Fruit fly (Drosophila melanogaster) whole organism, larva: ENCODE data around the gene Jon99Fi.

ENCODE experiments used
- noc ChIP-seq: fragments of 200-800 bp; sonication (Bioruptor generic); optimal IDR thresholded peaks from 3 replicates; lab custom pipeline; 2019; ENCODE audit warnings: missing biosample characterization, mild to moderate bottlenecking, missing genetic modification characterization, moderate library complexity

The Jon99Fi gene

DNA sequence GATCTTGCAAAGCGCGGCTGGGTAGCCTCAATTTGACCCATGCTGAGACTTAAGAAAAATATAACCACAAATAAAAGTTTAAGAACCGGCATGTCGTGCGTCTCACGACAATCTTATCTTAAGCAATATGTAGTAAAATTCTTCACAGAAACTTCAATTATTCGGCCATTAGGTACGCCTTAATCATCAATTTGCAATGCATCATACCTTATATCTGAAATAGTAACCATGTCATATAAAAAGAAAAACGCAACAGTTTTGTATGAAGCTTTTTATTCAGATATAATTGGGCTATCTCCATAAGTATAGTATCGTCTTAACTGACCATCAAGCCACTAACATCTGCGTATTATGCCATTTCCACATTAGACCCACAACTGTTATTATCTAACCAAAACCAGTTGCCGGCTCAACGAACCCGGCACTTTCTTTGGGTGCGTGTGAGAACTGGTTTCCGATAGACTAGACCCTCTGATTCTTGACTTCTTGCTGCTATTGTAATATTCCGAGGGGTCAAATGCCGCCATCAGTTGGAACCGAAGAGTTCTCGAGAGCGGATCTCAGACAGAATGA lies 25.6 kb downstream of the Jon99Fi start, which contains the start of the genes CG31524 and CG9698:
TSS of gene CG31524 (minus strand) at position 101 of the 573 bp plus-strand sequence.
TSS of gene CG9698 (plus strand) at position 523 of the 573 bp plus-strand sequence.
- no peak for TF ChIP-seq noc (tag; lab: Kevin White, UChicago)

dm6 chr3R:30518274-30518873 lies 29.6 kb downstream of the Jon99Fi start:
- TF ChIP-seq noc (tag; lab: Kevin White, UChicago): no peak

dm6 chr3R:30525629-30526028 lies 36.9 kb downstream of the Jon99Fi start:
- TF ChIP-seq noc (tag; lab: Kevin White, UChicago): no peak

- no peak for TF ChIP-seq noc (tag; lab: Kevin White, UChicago)
Measured at dm6 chr3R:30526799-30527465, 38.2 kb downstream of the Jon99Fi start, which contains the start of gene jdp. Gene jdp, minus strand, starts transcription at chr3R:30527037.

DNA sequence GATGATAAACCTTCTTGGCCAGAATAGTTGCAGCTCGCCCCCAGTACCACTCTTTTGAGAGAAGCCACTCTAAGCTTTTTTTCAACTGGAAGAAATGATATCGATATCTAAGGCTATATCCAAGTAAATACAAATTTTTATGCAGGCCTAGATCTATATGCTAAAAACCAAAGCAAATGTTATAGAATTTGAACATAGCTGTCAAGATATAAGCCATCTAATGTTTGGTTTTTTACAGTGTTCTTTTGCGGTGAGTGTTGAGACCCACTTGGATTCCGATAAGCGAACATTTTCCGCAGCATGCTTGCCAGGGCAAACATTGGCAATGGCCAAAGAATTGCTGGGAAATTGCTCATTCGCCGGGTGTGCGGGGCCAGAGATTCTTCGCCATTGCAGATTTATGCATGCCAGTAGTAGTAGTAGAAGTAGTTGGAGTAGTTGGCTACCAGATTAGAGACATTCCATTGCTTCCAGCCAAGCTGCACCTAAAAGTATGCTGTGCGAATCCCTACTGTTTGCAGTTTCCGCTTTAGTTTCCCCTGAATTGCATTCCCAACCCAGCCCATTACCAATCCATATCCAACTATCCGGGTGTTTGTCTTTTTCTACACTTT lies 40.0 kb downstream of the Jon99Fi start:
- TF ChIP-seq noc (tag; lab: Kevin White, UChicago): no peak

dm6 chr3R:30529570-30529969 lies 40.8 kb downstream of the Jon99Fi start:
- TF ChIP-seq noc (tag; lab: Kevin White, UChicago): no peak

DNA sequence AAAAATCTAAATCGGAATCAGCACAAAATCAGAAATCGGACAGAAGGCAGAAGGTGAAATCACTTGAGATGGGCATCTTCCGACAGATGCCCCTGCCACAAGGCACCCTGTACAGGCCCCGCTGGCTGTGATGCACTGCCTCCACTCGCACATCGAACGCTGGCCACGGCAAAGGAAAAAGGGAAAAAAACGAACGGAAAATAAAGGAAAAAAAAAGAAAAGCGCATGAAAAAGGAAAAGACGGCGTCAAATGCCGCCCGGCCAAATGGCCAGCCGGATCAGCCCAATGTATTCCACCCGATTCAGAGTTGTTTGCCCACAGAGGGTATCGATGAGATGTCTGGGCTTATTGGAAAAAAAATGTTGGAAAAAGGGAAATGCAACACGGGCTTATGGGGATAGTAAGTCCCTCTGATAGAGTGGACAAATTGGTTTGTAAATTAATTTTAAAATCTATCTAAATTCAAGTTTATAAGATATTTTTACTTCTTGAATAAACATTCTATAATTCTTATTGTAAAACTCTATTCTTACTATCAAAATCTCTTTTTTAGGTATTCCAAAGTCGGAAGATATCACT lies 42.5 kb downstream of the Jon99Fi start:
- TF ChIP-seq noc (tag; lab: Kevin White, UChicago): no peak

DNA sequence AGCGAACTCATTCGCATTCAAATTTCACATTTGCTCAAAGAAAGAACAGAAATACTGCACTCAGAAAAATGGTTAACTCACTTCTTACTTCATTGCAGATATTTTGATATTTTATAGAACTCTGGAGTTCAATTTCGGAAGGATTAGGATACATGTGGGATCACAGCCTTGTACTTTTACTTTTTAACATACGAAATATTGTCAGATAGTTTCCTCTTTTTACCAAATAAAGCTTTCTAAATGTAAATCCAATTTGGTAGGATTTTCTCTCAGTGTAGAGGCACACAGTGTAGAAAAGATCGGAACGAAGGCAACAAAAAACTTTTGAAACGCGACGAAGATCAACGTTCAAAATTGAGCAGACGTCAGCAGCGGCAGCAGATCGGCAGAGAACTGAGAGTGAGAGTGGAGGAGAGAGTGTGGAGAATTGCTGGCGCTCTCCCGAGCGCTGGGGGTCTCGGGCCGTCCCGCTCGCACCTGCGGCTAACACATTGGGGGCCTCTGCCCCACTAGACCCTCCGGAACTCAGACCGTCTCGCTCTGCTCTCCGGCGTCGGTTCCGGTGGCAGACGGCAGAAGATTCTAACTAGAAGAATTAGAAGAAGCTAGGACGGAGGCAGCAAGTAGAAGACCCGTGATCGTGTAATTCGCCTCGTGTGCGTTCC lies 43.4 kb downstream of the Jon99Fi start, which contains the start of gene tmod:
TSS of gene tmod (plus strand) at position 619 of the 665 bp plus-strand sequence.
- no peak for TF ChIP-seq noc (tag; lab: Kevin White, UChicago)

dm6 chr3R:30534444-30534843 lies 45.7 kb downstream of the Jon99Fi start:
- TF ChIP-seq noc (tag; lab: Kevin White, UChicago): no peak

DNA sequence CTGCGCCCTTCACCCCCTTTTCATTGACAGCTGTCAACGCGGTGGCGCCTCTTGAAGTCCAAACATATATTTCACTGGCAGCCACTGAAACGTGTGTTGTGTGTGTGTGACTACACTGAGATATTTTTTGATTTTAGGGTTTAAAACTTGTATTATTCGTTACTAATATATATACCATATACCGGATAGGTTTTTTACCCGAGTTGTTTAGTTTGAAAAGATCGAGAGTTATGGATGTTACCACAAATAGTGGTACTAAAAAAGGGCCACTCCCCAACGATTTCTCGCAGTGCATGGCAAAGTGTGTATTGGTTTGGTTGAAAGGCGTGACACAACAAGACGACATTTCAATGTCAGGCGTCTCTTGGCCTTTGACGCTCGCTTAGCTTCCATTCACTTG lies 47.7 kb downstream of the Jon99Fi start:
- no peak for TF ChIP-seq noc (tag; lab: Kevin White, UChicago)

DNA sequence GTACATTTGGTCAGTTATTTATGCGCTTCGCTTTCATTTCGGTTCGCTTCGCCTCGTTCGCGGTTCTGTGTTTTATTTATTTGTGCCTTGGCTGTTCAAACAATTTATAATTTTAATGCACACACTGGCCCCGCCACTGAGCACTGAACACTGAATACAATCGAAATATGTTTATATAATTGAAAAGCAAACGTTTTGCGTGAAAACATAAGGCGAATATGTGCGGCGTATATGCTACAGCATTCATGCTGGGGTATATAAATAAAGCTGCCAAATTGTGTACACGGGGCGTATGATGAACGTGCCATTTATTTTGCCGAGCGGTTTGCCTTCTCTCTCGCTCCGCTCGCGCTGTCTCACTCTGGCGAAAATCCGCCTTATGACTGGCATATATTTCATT lies 48.2 kb downstream of the Jon99Fi start:
- TF ChIP-seq noc (tag; lab: Kevin White, UChicago): peak; percentile 27
